Worm (Caenorhabditis elegans): ENCODE results near the gene pqn-29.

- no peak for TF ChIP-seq dao-5 (tag; optimal IDR thresholded peaks at IDR 0.05)
- TF ChIP-seq him-1 (tag; optimal IDR thresholded peaks at IDR 0.05), result no peak
- TF ChIP-seq W03F9.2 (tag; optimal IDR thresholded peaks at IDR 0.05), result no peak
Observed at ce11 chrIII:4677466-4677865, 31.3 kb upstream of the pqn-29 start, which contains the start of gene srg-10.

Data from whole organism, L4/young adult.